Fruit fly (Drosophila melanogaster) S2 (cell line): ENCODE results near the gene Gyf.

Experiments
- CG8478 ChIP-seq: fragments of >200 bp; optimal IDR thresholded peaks from 2 replicates; lab custom pipeline; 2018
- CTCF ChIP-seq, 2 experiments: fragments of >200 bp; optimal IDR thresholded peaks; 2 replicates each; lab custom pipeline; 2018

dm6 chr4:816500-816899, 50.3 kb downstream of the Gyf start:
- TF ChIP-seq CG8478 (lab: Kevin White, UChicago) (no peak), CTCF (optimal IDR thresholded peaks at IDR 0.05; lab: Kevin White, UChicago) (no peak)
